Worm (Caenorhabditis elegans): ENCODE measurements around the gene mmad-1.

Gene mmad-1

ce11 chrIII:13530017-13530416 is 18.8 kb downstream of the mmad-1 start:
- TF ChIP-seq mbf-1 (tag; optimal IDR thresholded peaks at IDR 0.05) (no peak), elt-3 (tag; optimal IDR thresholded peaks at IDR 0.05) (no peak), elt-1 (tag; optimal IDR thresholded peaks at IDR 0.05) (no peak), unc-39 (tag; optimal IDR thresholded peaks at IDR 0.05) (no peak), lin-39 (tag; optimal IDR thresholded peaks at IDR 0.05) (no peak), sem-4 (tag; optimal IDR thresholded peaks at IDR 0.05) (peak; percentile 21), blmp-1 (tag; optimal IDR thresholded peaks at IDR 0.05; ENCODE audit: insufficient read depth) (peak; percentile 96), fos-1 (tag; optimal IDR thresholded peaks at IDR 0.05) (peak; percentile 5), unc-62 (GFP tag; optimal IDR thresholded peaks at IDR 0.05) (no peak), ceh-82 (tag; optimal IDR thresholded peaks at IDR 0.05) (no peak), ama-1 (optimal IDR thresholded peaks at IDR 0.05) (no peak), lin-13 (GFP tag; optimal IDR thresholded peaks at IDR 0.05) (peak; percentile 76), ztf-1 (GFP tag; conservative IDR thresholded peaks at IDR 0.05) (no peak), nhr-12 (tag; optimal IDR thresholded peaks at IDR 0.05) (no peak), gmeb-1 (tag; optimal IDR thresholded peaks at IDR 0.05) (peak; percentile 75), alr-1 (tag; optimal IDR thresholded peaks at IDR 0.05) (no peak), F13H6.1 (tag; optimal IDR thresholded peaks at IDR 0.05) (peak; percentile 41), lsy-2 (tag; optimal IDR thresholded peaks at IDR 0.05) (peak; percentile 47 to 77), nhr-25 (tag; optimal IDR thresholded peaks at IDR 0.05) (peak; percentile 70), lin-11 (tag; optimal IDR thresholded peaks at IDR 0.05) (peak; percentile 71), dmd-4 (tag; optimal IDR thresholded peaks at IDR 0.05) (no peak), nhr-77 (tag; optimal IDR thresholded peaks at IDR 0.05) (no peak), unc-55 (GFP tag; optimal IDR thresholded peaks at IDR 0.05) (peak; percentile 80), nhr-237 (tag; optimal IDR thresholded peaks at IDR 0.05) (no peak), C34F6.9 (tag; optimal IDR thresholded peaks at IDR 0.05) (peak; percentile 53), nhr-129 (tag; optimal IDR thresholded peaks at IDR 0.05) (peak; percentile 53), ztf-11 (tag; optimal IDR thresholded peaks at IDR 0.05) (no peak), egl-27 (tag; optimal IDR thresholded peaks at IDR 0.05) (no peak), mdl-1 (tag; optimal IDR thresholded peaks at IDR 0.05) (no peak), nhr-11 (tag; optimal IDR thresholded peaks at IDR 0.05) (no peak), Y55F3AM.14 (GFP tag; optimal IDR thresholded peaks at IDR 0.05) (no peak), mab-5 (tag; optimal IDR thresholded peaks at IDR 0.05) (peak; percentile 3), nhr-6 (tag; optimal IDR thresholded peaks at IDR 0.05) (no peak), nhr-21 (tag; optimal IDR thresholded peaks at IDR 0.05) (peak; percentile 60), skn-1 (tag; optimal IDR thresholded peaks at IDR 0.05) (no peak), sma-9 (GFP tag; optimal IDR thresholded peaks at IDR 0.05) (peak; percentile 50), sma-9 (tag; optimal IDR thresholded peaks at IDR 0.05) (no peak), aly-2 (tag; optimal IDR thresholded peaks at IDR 0.05) (no peak), crh-2 (tag; optimal IDR thresholded peaks at IDR 0.05) (peak; percentile 70), ZK546.5 (tag; optimal IDR thresholded peaks at IDR 0.05) (no peak)

DNA sequence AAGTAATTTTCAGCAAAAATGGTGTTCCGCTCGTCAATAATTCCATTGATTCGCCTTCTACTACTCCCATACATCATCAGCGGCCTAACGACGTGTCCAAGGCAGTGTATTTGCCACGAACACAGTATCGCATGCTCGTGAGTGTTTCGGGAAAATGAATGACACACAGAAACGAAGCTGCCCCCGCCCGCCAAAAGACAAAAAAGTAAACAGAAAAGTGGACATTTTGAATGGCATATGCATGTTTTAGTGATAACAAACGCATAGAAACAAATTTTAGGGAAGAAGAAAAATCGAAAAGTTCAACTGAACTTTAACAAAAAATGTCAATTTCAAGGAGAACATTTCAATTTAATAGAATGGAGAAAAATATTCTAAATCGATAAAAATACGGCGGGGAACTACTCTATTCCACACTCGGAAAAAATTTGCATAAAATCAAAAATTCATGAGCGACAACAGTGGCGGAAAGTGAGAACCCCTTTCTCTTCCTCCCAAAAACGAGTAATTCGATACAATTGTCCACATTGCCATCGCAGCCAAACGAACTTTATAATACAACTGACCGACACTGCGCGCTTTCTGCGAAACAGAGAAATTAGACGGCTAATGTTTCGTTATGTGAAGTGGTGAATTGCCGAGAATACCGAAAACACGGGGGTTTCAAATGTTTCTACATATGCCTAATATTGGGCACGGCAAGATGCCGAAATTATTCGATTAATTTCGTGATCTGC is 20.1 kb downstream of the mmad-1 start:
- TF ChIP-seq fos-1 (tag; optimal IDR thresholded peaks at IDR 0.05) (peak; percentile 74), R02D3.7 (tag; optimal IDR thresholded peaks at IDR 0.05) (no peak)

ce11 chrIII:13527424-13528097 is 21.2 kb downstream of the mmad-1 start, which contains the start of gene lron-13:
TSS of gene lron-13 (plus strand) at chrIII:13527438.
- TF ChIP-seq lin-39 (tag; optimal IDR thresholded peaks at IDR 0.05) (no peak), nhr-12 (tag; optimal IDR thresholded peaks at IDR 0.05) (no peak), sma-9 (GFP tag; optimal IDR thresholded peaks at IDR 0.05) (peak; percentile 9), sma-9 (tag; optimal IDR thresholded peaks at IDR 0.05) (no peak), fos-1 (tag; optimal IDR thresholded peaks at IDR 0.05) (peak; percentile 74), unc-39 (tag; optimal IDR thresholded peaks at IDR 0.05) (no peak), snpc-4 (tag; optimal IDR thresholded peaks at IDR 0.05) (no peak), ztf-11 (tag; optimal IDR thresholded peaks at IDR 0.05) (no peak), lsy-2 (tag; optimal IDR thresholded peaks at IDR 0.05) (no peak), Y55F3AM.14 (GFP tag; optimal IDR thresholded peaks at IDR 0.05) (no peak), ztf-4 (tag; optimal IDR thresholded peaks at IDR 0.05) (no peak), egl-27 (tag; optimal IDR thresholded peaks at IDR 0.05) (no peak), nhr-6 (tag; optimal IDR thresholded peaks at IDR 0.05) (no peak), blmp-1 (tag; optimal IDR thresholded peaks at IDR 0.05; ENCODE audit: insufficient read depth) (no peak)
